Worm (Caenorhabditis elegans) whole organism, early embryonic: Measurements from ENCODE around the gene arf-5.

Experiments
- B0310.2 ChIP-seq: sonication (generic microtip); optimal IDR thresholded peaks from 2 replicates; lab custom pipeline; 2016; ENCODE audit warnings: mild to moderate bottlenecking, missing genetic modification characterization, missing compliant biosample characterization
- F13C5.2 ChIP-seq: sonication (generic microtip); optimal IDR thresholded peaks from 2 replicates; lab custom pipeline; 2017; ENCODE audit warnings: mild to moderate bottlenecking, missing genetic modification characterization, inconsistent platforms, missing compliant biosample characterization
- aly-1 ChIP-seq: sonication (generic microtip); optimal IDR thresholded peaks from 2 replicates; lab custom pipeline; 2016; ENCODE audit warnings: missing genetic modification characterization, missing compliant biosample characterization
- ama-1 ChIP-seq: fragments of 150-350 bp; optimal IDR thresholded peaks from 2 replicates; lab custom pipeline; 2014
- hmbx-1 ChIP-seq: sonication (generic microtip); optimal IDR thresholded peaks from 2 replicates; lab custom pipeline; 2016; ENCODE audit warnings: mild to moderate bottlenecking, missing genetic modification characterization, missing compliant biosample characterization
- hmg-4 ChIP-seq: fragments of 200-800 bp; sonication (Bioruptor generic); optimal IDR thresholded peaks from 2 replicates; lab custom pipeline; 2018; ENCODE audit warnings: mild to moderate bottlenecking, missing genetic modification characterization, missing compliant biosample characterization
- pes-1 ChIP-seq: fragments of 200-800 bp; sonication (Bioruptor generic); IDR thresholded peaks from 2 replicates; pipeline ENCODE4 v1.3.6; 2022; ENCODE audit warnings: missing genetic modification reagents, missing genetic modification characterization, missing compliant biosample characterization
- scrt-1 ChIP-seq: fragments of 200-800 bp; sonication (Bioruptor generic); IDR thresholded peaks from 2 replicates; pipeline ENCODE4 v1.3.6; 2022; ENCODE audit warnings: missing genetic modification characterization, missing compliant biosample characterization
- tbx-11 ChIP-seq: fragments of 200-800 bp; sonication (Bioruptor generic); IDR thresholded peaks from 2 replicates; pipeline ENCODE4 v1.3.6; 2022; ENCODE audit warnings: missing genetic modification characterization, missing compliant biosample characterization
- tbx-37 ChIP-seq: fragments of 200-800 bp; sonication (Bioruptor generic); conservative IDR thresholded peaks from 2 replicates; pipeline ENCODE4 v1.3.6; 2022; ENCODE audit warnings: missing genetic modification reagents, missing genetic modification characterization, missing compliant biosample characterization

- TF ChIP-seq pes-1 (GFP tag; lab: Robert Waterston, UW) (no peak), B0310.2 (tag; lab: Kevin White, UChicago) (no peak), tbx-11 (GFP tag; lab: Robert Waterston, UW) (no peak), ama-1 (lab: Kevin White, UChicago) (no peak), tbx-37 (no peak), F13C5.2 (tag; lab: Kevin White, UChicago) (no peak), aly-1 (tag; lab: Kevin White, UChicago) (no peak), hmbx-1 (no peak), scrt-1 (GFP tag; lab: Robert Waterston, UW) (no peak), hmg-4 (no peak)
Observed at ce11 chrIV:8004019-8004418, 21.7 kb downstream of the arf-5 start, which contains the start of gene rig-4.
